Worm (Caenorhabditis elegans): Measurements from ENCODE around the gene str-46.

DNA sequence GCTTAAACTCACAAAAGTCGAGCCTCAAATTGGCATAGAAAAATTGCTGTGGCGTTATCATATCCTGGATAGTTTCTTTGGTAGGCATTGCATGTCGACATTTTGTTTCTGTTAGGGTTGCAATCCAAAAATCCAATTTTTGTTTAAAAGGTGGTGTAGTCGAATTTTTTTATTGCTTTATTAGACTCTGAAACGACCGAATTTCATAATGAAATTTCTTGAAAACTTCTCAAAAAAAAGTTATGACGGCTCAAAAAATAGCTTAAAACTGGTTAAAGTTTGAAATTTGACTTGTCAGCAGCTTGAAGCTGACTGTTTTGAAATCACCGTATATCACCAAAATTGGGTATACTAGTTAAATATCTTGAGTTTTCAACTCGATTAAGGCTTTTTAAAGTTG, 41.6 kb upstream of the str-46 start, which contains the start of gene srw-143:
- TF ChIP-seq ztf-6 (GFP tag; IDR thresholded peaks at IDR 0.05): no peak
- TF ChIP-seq T26A5.8 (tag; optimal IDR thresholded peaks at IDR 0.05): no peak
- no peak for TF ChIP-seq F52B5.7 (tag; optimal IDR thresholded peaks at IDR 0.05)
- TF ChIP-seq Y79H2A.3 (GFP tag; conservative IDR thresholded peaks at IDR 0.05): no peak
- no peak for TF ChIP-seq let-526 (GFP tag; IDR thresholded peaks at IDR 0.05)
- no peak for TF ChIP-seq atf-7 (tag; optimal IDR thresholded peaks at IDR 0.05)
- no peak for TF ChIP-seq unc-62 (GFP tag; optimal IDR thresholded peaks at IDR 0.05)
- TF ChIP-seq egl-44 (GFP tag; IDR thresholded peaks at IDR 0.05): no peak
- no peak for TF ChIP-seq fkh-3 (tag; optimal IDR thresholded peaks at IDR 0.05)
- TF ChIP-seq hlh-26 (GFP tag; conservative IDR thresholded peaks at IDR 0.05): no peak
